Worm (Caenorhabditis elegans) whole organism, L4 larva: ENCODE measurements around the gene C55A6.1.

ENCODE experiments used
- lin-15B ChIP-seq: fragments of 150-350 bp; sonication (generic microtip); optimal IDR thresholded peaks from 3 replicates; lab custom pipeline; 2014; ENCODE audit warnings: missing biosample characterization, missing genetic modification characterization
- nhr-11 ChIP-seq: fragments of 150-350 bp; optimal IDR thresholded peaks from 2 replicates; lab custom pipeline; 2014; ENCODE audit warnings: missing biosample characterization, missing genetic modification characterization
- nhr-237 ChIP-seq: sonication (generic microtip); optimal IDR thresholded peaks from 2 replicates; lab custom pipeline; 2017; ENCODE audit warnings: missing biosample characterization, missing genetic modification characterization
- zag-1 ChIP-seq: fragments of 150-350 bp; optimal IDR thresholded peaks from 2 replicates; lab custom pipeline; 2014; ENCODE audit warnings: missing biosample characterization, missing genetic modification characterization
- ztf-7 ChIP-seq: fragments of 150-350 bp; optimal IDR thresholded peaks from 2 replicates; lab custom pipeline; 2014; ENCODE audit warnings: missing biosample characterization, missing genetic modification characterization

- TF ChIP-seq lin-15B (tag; lab: Kevin White, UChicago) (no peak), nhr-11 (tag; lab: Kevin White, UChicago) (no peak), nhr-237 (tag; lab: Kevin White, UChicago) (no peak), zag-1 (tag; lab: Kevin White, UChicago) (no peak), ztf-7 (tag; lab: Kevin White, UChicago) (no peak)
Measured at ce11 chrV:11552379-11552778, 47.6 kb upstream of the C55A6.1 start, which contains the start of gene srx-85.
